Worm (Caenorhabditis elegans) whole organism, L4 larva: ENCODE data around the gene F31B9.2.
A peak's percentile ranks its signal among the peaks of the same experiment; 100 is the strongest.

Experiments
- F26F4.8 ChIP-seq: fragments of 200-800 bp; sonication (Bioruptor generic); conservative IDR thresholded peaks from 2 replicates; pipeline ENCODE4 v1.3.6; 2022; ENCODE audit warnings: missing genetic modification characterization, missing compliant biosample characterization
- F44E2.7 ChIP-seq: fragments of 200-800 bp; sonication (Bioruptor generic); IDR thresholded peaks from 2 replicates; pipeline ENCODE4 v2.1.2; 2022; ENCODE audit warnings: missing genetic modification characterization, missing compliant biosample characterization
- F49E8.2 ChIP-seq: sonication (generic microtip); optimal IDR thresholded peaks from 2 replicates; lab custom pipeline; 2016; ENCODE audit warnings: missing compliant biosample characterization, mild to moderate bottlenecking, missing genetic modification characterization, borderline replicate concordance
- R02D3.7 ChIP-seq: fragments of 150-350 bp; sonication (generic microtip); optimal IDR thresholded peaks from 3 replicates; lab custom pipeline; 2014; ENCODE audit warnings: missing biosample characterization, missing genetic modification characterization
- T26A8.4 ChIP-seq: fragments of 200-800 bp; sonication (Bioruptor generic); IDR thresholded peaks from 2 replicates; pipeline ENCODE4 v1.3.6; 2022; ENCODE audit warnings: missing genetic modification characterization, missing compliant biosample characterization
- Y48G9A.11 ChIP-seq: fragments of 200-800 bp; sonication (Bioruptor generic); IDR thresholded peaks from 2 replicates; pipeline ENCODE4 v1.3.6; 2022; ENCODE audit warnings: missing genetic modification reagents, missing genetic modification characterization, missing compliant biosample characterization
- Y5F2A.4 ChIP-seq: fragments of 200-800 bp; sonication (Bioruptor generic); optimal IDR thresholded peaks from 2 replicates; lab custom pipeline; 2018; ENCODE audit warnings: mild to moderate bottlenecking, missing genetic modification characterization, missing compliant biosample characterization
- aha-1 ChIP-seq: fragments of 150-350 bp; peaks from one replicate; lab custom pipeline; 2014; ENCODE audit warnings: missing biosample characterization, missing genetic modification characterization
- arid-1 ChIP-seq: fragments of 200-800 bp; sonication (Bioruptor generic); conservative IDR thresholded peaks from 2 replicates; pipeline ENCODE4 v1.3.6; 2022; ENCODE audit warnings: missing genetic modification reagents, missing genetic modification characterization, missing compliant biosample characterization
- ceh-20 ChIP-seq: fragments of 200-800 bp; sonication (Bioruptor generic); IDR thresholded peaks from 2 replicates; pipeline ENCODE4 v1.3.6; 2022; ENCODE audit warnings: missing genetic modification reagents, missing genetic modification characterization, missing compliant biosample characterization
- ceh-28 ChIP-seq: fragments of 150-350 bp; optimal IDR thresholded peaks from 2 replicates; lab custom pipeline; 2014; ENCODE audit warnings: missing biosample characterization, missing genetic modification reagents, missing genetic modification characterization
- ceh-32 ChIP-seq: sonication (generic microtip); optimal IDR thresholded peaks from 2 replicates; lab custom pipeline; 2016; ENCODE audit warnings: mild to moderate bottlenecking, missing genetic modification characterization, missing compliant biosample characterization; ENCODE audit not compliant: poor library complexity
- ceh-44 ChIP-seq: fragments of 200-800 bp; sonication (Bioruptor generic); IDR thresholded peaks from 2 replicates; pipeline ENCODE4 v1.3.6; 2022; ENCODE audit warnings: missing genetic modification reagents, missing genetic modification characterization, missing compliant biosample characterization
- cey-2 ChIP-seq: sonication (generic microtip); optimal IDR thresholded peaks from 3 replicates; lab custom pipeline; 2017; ENCODE audit warnings: missing genetic modification characterization, mild to moderate bottlenecking, missing compliant biosample characterization, antibody characterized with exemption, borderline replicate concordance; ENCODE audit not compliant: insufficient read depth
- daf-12 ChIP-seq: fragments of 150-350 bp; optimal IDR thresholded peaks from 2 replicates; lab custom pipeline; 2014; ENCODE audit warnings: missing biosample characterization, missing genetic modification reagents, missing genetic modification characterization
- daf-16 ChIP-seq, 3 experiments: sonication (generic microtip); optimal IDR thresholded peaks; 2 replicates each; lab custom pipeline; 2016 to 2017; ENCODE audit warnings: missing genetic modification characterization in 3 of 3, missing genetic modification reagents in 3 of 3, mild to moderate bottlenecking in 2 of 3, missing compliant biosample characterization in 2 of 3, missing biosample characterization in 1 of 3, moderate library complexity in 1 of 3
- daf-19 ChIP-seq: fragments of 200-800 bp; sonication (Bioruptor generic); conservative IDR thresholded peaks from 2 replicates; pipeline ENCODE4 v1.3.6; 2022; ENCODE audit warnings: missing genetic modification characterization, missing compliant biosample characterization
- dmd-9 ChIP-seq: fragments of 200-800 bp; sonication (Bioruptor generic); IDR thresholded peaks from 2 replicates; pipeline ENCODE4 v1.3.6; 2022; ENCODE audit warnings: missing genetic modification reagents, missing genetic modification characterization, missing compliant biosample characterization
- dpl-1 ChIP-seq: fragments of 150-350 bp; optimal IDR thresholded peaks from 2 replicates; lab custom pipeline; 2014; ENCODE audit warnings: missing biosample characterization, missing genetic modification reagents, missing genetic modification characterization
- duxl-1 ChIP-seq: sonication (generic microtip); optimal IDR thresholded peaks from 2 replicates; lab custom pipeline; 2016; ENCODE audit warnings: mild to moderate bottlenecking, missing genetic modification characterization, moderate library complexity, missing compliant biosample characterization; ENCODE audit not compliant: poor library complexity
- dve-1 ChIP-seq: sonication (generic microtip); optimal IDR thresholded peaks from 2 replicates; lab custom pipeline; 2017; ENCODE audit warnings: antibody characterized with exemption, mild to moderate bottlenecking, missing genetic modification characterization, missing compliant biosample characterization; ENCODE audit not compliant: insufficient read depth
- egl-27 ChIP-seq: sonication (generic microtip); optimal IDR thresholded peaks from 3 replicates; lab custom pipeline; 2017; ENCODE audit warnings: missing biosample characterization, missing genetic modification reagents, missing genetic modification characterization
- hlh-11 ChIP-seq: fragments of 200-800 bp; sonication (Bioruptor generic); optimal IDR thresholded peaks from 2 replicates; lab custom pipeline; 2018; ENCODE audit warnings: mild to moderate bottlenecking, missing genetic modification characterization, missing compliant biosample characterization
- hmg-1.1 ChIP-seq: fragments of 200-800 bp; sonication (Bioruptor generic); IDR thresholded peaks from 2 replicates; pipeline ENCODE4 v1.3.6; 2022; ENCODE audit warnings: missing genetic modification reagents, missing genetic modification characterization, missing compliant biosample characterization
- lim-7 ChIP-seq: fragments of 200-800 bp; sonication (Bioruptor generic); IDR thresholded peaks from 2 replicates; pipeline ENCODE4 v1.3.6; 2022; ENCODE audit warnings: missing genetic modification characterization, missing compliant biosample characterization
- lin-13 ChIP-seq: fragments of 150-350 bp; optimal IDR thresholded peaks from 2 replicates; lab custom pipeline; 2014; ENCODE audit warnings: missing biosample characterization, missing genetic modification reagents, missing genetic modification characterization
- lin-39 ChIP-seq: fragments of 150-350 bp; optimal IDR thresholded peaks from 2 replicates; lab custom pipeline; 2014; ENCODE audit warnings: missing biosample characterization, missing genetic modification reagents, missing genetic modification characterization
- lsy-2 ChIP-seq, 2 experiments: fragments of 150-350 bp in 1 of 2; sonication (generic microtip) in 1 of 2; optimal IDR thresholded peaks; 2 replicates each; lab custom pipeline; 2014 to 2017; ENCODE audit warnings: missing biosample characterization in 2 of 2, missing genetic modification characterization in 2 of 2
- madf-5 ChIP-seq, 2 experiments: fragments of 200-800 bp; sonication (Bioruptor generic); IDR thresholded peaks; 2 replicates each; pipeline ENCODE4 v1.3.6; 2022; ENCODE audit warnings: missing compliant biosample characterization in 2 of 2, missing genetic modification characterization in 2 of 2
- mdt-29 ChIP-seq: fragments of 200-800 bp; sonication (Bioruptor generic); IDR thresholded peaks from 2 replicates; pipeline ENCODE4 v1.3.6; 2022; ENCODE audit warnings: missing genetic modification reagents, missing genetic modification characterization, missing compliant biosample characterization
- mxl-3 ChIP-seq: fragments of 200-800 bp; sonication (Bioruptor generic); optimal IDR thresholded peaks from 2 replicates; lab custom pipeline; 2018; ENCODE audit warnings: mild to moderate bottlenecking, missing genetic modification characterization, missing compliant biosample characterization
- nhr-25 ChIP-seq: sonication (generic microtip); optimal IDR thresholded peaks from 2 replicates; lab custom pipeline; 2017; ENCODE audit warnings: missing genetic modification characterization, mild to moderate bottlenecking, missing compliant biosample characterization, antibody characterized with exemption, moderate library complexity, borderline replicate concordance; ENCODE audit not compliant: insufficient read depth
- nhr-28 ChIP-seq: fragments of 150-350 bp; optimal IDR thresholded peaks from 2 replicates; lab custom pipeline; 2014; ENCODE audit warnings: missing biosample characterization, missing genetic modification characterization
- nhr-48 ChIP-seq: sonication (generic microtip); optimal IDR thresholded peaks from 2 replicates; lab custom pipeline; 2016; ENCODE audit warnings: mild to moderate bottlenecking, missing genetic modification characterization, missing compliant biosample characterization
- nhr-6 ChIP-seq: fragments of 150-350 bp; optimal IDR thresholded peaks from 2 replicates; lab custom pipeline; 2014; ENCODE audit warnings: missing biosample characterization, missing genetic modification characterization
- nhr-77 ChIP-seq: fragments of 150-350 bp; optimal IDR thresholded peaks from 2 replicates; lab custom pipeline; 2014; ENCODE audit warnings: missing biosample characterization, missing genetic modification characterization
- pha-4 ChIP-seq, 2 experiments: fragments of 150-350 bp in 1 of 2; fragments of 200-800 bp in 1 of 2; sonication (Bioruptor generic) in 1 of 2; IDR thresholded peaks in 1 of 2; optimal IDR thresholded peaks in 1 of 2; 2 replicates each; pipeline versions ENCODE4 v1.3.6 to Lab custom; 2014 to 2022; ENCODE audit warnings: missing genetic modification characterization in 2 of 2, missing genetic modification reagents in 2 of 2, missing biosample characterization in 1 of 2, missing compliant biosample characterization in 1 of 2
- rbr-2 ChIP-seq: sonication (generic microtip); optimal IDR thresholded peaks from 2 replicates; lab custom pipeline; 2016; ENCODE audit warnings: missing genotype, missing genetic modification characterization, missing compliant biosample characterization
- skn-1 ChIP-seq: fragments of 150-350 bp; optimal IDR thresholded peaks from 2 replicates; lab custom pipeline; 2014; ENCODE audit warnings: missing biosample characterization, missing genetic modification characterization
- snpc-1.2 ChIP-seq: fragments of 200-800 bp; sonication (Bioruptor generic); IDR thresholded peaks from 2 replicates; pipeline ENCODE4 v1.3.6; 2022; ENCODE audit warnings: missing genetic modification reagents, missing genetic modification characterization, missing compliant biosample characterization
- spr-1 ChIP-seq: sonication (generic microtip); optimal IDR thresholded peaks from 2 replicates; lab custom pipeline; 2016; ENCODE audit warnings: mild to moderate bottlenecking, missing genetic modification characterization, missing compliant biosample characterization
- spr-3 ChIP-seq: fragments of 200-800 bp; sonication (Bioruptor generic); optimal IDR thresholded peaks from 2 replicates; lab custom pipeline; 2018; ENCODE audit warnings: mild to moderate bottlenecking, missing genetic modification characterization, missing compliant biosample characterization
- tra-1 ChIP-seq: fragments of 200-800 bp; sonication (Bioruptor generic); IDR thresholded peaks from 2 replicates; pipeline ENCODE4 v1.3.6; 2022; ENCODE audit warnings: missing genetic modification reagents, missing genetic modification characterization, missing compliant biosample characterization
- unc-62 ChIP-seq, 3 experiments: fragments of 150-350 bp in 1 of 3; sonication (generic microtip); optimal IDR thresholded peaks in 2 of 3; peaks in 1 of 3; 1 replicate in 1 of 3; 2 replicates in 2 of 3; lab custom pipeline; 2014 to 2017; ENCODE audit warnings: missing biosample characterization in 3 of 3, missing genetic modification characterization in 3 of 3, missing genetic modification reagents in 3 of 3, missing genotype in 1 of 3
- vab-7 ChIP-seq: fragments of 200-800 bp; sonication (Bioruptor generic); IDR thresholded peaks from 2 replicates; pipeline ENCODE4 v1.3.6; 2022; ENCODE audit warnings: missing genetic modification reagents, missing genetic modification characterization, missing compliant biosample characterization
- zfp-2 ChIP-seq: sonication (generic microtip); optimal IDR thresholded peaks from 2 replicates; lab custom pipeline; 2016; ENCODE audit warnings: mild to moderate bottlenecking, missing genetic modification characterization, missing compliant biosample characterization
- zip-2 ChIP-seq: fragments of 150-350 bp; optimal IDR thresholded peaks from 2 replicates; lab custom pipeline; 2014; ENCODE audit warnings: missing biosample characterization, missing genetic modification characterization
- ztf-11 ChIP-seq: fragments of 150-350 bp; optimal IDR thresholded peaks from 2 replicates; lab custom pipeline; 2014; ENCODE audit warnings: missing biosample characterization, missing genetic modification characterization
- ztf-7 ChIP-seq: fragments of 150-350 bp; optimal IDR thresholded peaks from 2 replicates; lab custom pipeline; 2014; ENCODE audit warnings: missing biosample characterization, missing genetic modification characterization

The F31B9.2 gene

ce11 chrX:15939759-15940334, 22.7 kb downstream of the F31B9.2 start (continued):
- TF ChIP-seq duxl-1 (tag; lab: Kevin White, UChicago): no peak
- no peak for TF ChIP-seq snpc-1.2 (GFP tag; lab: Robert Waterston, UW)
- TF ChIP-seq ceh-32 (tag; lab: Kevin White, UChicago): no peak
- no peak for TF ChIP-seq hmg-1.1 (GFP tag; lab: Robert Waterston, UW)
- TF ChIP-seq nhr-25 (tag; lab: Kevin White, UChicago): no peak
- no peak for TF ChIP-seq madf-5 (GFP tag; IDR thresholded peaks at IDR 0.05; lab: Robert Waterston, UW)
- no peak for TF ChIP-seq arid-1 (GFP tag; lab: Robert Waterston, UW)
- no peak for TF ChIP-seq ztf-11
- TF ChIP-seq nhr-28 (tag; lab: Kevin White, UChicago): peak; percentile 76
- no peak for TF ChIP-seq skn-1
- no peak for TF ChIP-seq daf-19 (GFP tag; lab: Robert Waterston, UW)
- TF ChIP-seq dve-1 (tag; lab: Kevin White, UChicago): peak; percentile 69
- peak; percentile 82 for TF ChIP-seq hlh-11
- TF ChIP-seq F26F4.8: no peak
- TF ChIP-seq lsy-2 (tag; optimal IDR thresholded peaks at IDR 0.05; lab: Kevin White, UChicago): no peak
- no peak for TF ChIP-seq mxl-3
- TF ChIP-seq T26A8.4 (GFP tag; lab: Robert Waterston, UW): no peak
- no peak for TF ChIP-seq ceh-44 (GFP tag; lab: Robert Waterston, UW)
- TF ChIP-seq ceh-20 (GFP tag; lab: Robert Waterston, UW): 0 out of 2 replicates have a peak, but pooled peaks have one; percentile 46
- TF ChIP-seq nhr-77: peak; percentile 12
- no peak for TF ChIP-seq nhr-6 (tag; lab: Kevin White, UChicago)
- no peak for TF ChIP-seq aha-1
- no peak for TF ChIP-seq F44E2.7 (GFP tag; lab: Robert Waterston, UW)
- TF ChIP-seq dmd-9 (GFP tag; lab: Robert Waterston, UW): no peak
- TF ChIP-seq tra-1: peak; percentile 42; the same call in 1 of the 2 replicates
- TF ChIP-seq daf-16 (GFP tag; optimal IDR thresholded peaks at IDR 0.05; lab: Kevin White, UChicago): no peak
- peak; percentile 94 for TF ChIP-seq daf-16 (tag; optimal IDR thresholded peaks at IDR 0.05; lab: Kevin White, UChicago)
- TF ChIP-seq nhr-48: peak; percentile 45
- no peak for TF ChIP-seq lin-39 (tag; lab: Kevin White, UChicago)
- no peak for TF ChIP-seq egl-27
- no peak for TF ChIP-seq ztf-7 (tag; lab: Kevin White, UChicago)
- no peak for TF ChIP-seq rbr-2 (tag; lab: Kevin White, UChicago)
- TF ChIP-seq F49E8.2 (tag; lab: Kevin White, UChicago): no peak
- no peak for TF ChIP-seq lim-7 (GFP tag; lab: Robert Waterston, UW)
- TF ChIP-seq zip-2: no peak
- TF ChIP-seq Y48G9A.11 (GFP tag; lab: Robert Waterston, UW): no peak
- no peak for TF ChIP-seq vab-7 (GFP tag; lab: Robert Waterston, UW)
- no peak for TF ChIP-seq pha-4 (GFP tag; IDR thresholded peaks at IDR 0.05; lab: Robert Waterston, UW)
- no peak for TF ChIP-seq pha-4 (tag; optimal IDR thresholded peaks at IDR 0.05; lab: Kevin White, UChicago)
- TF ChIP-seq spr-3 (GFP tag; lab: Kevin White, UChicago): no peak
- no peak for TF ChIP-seq spr-1 (tag; lab: Kevin White, UChicago)
- no peak for TF ChIP-seq mdt-29
- peak in 1 of 2 experiments; percentile 99 for TF ChIP-seq unc-62 (GFP tag; optimal IDR thresholded peaks at IDR 0.05 in 1 of 2; lab: Kevin White, UChicago)
- TF ChIP-seq unc-62 (tag; optimal IDR thresholded peaks at IDR 0.05; lab: Kevin White, UChicago): no peak
- no peak for TF ChIP-seq ceh-28 (tag; lab: Kevin White, UChicago)
- TF ChIP-seq R02D3.7 (tag; lab: Kevin White, UChicago): no peak
- TF ChIP-seq zfp-2 (tag; lab: Kevin White, UChicago): no peak
- TF ChIP-seq Y5F2A.4 (GFP tag; lab: Kevin White, UChicago): no peak
- TF ChIP-seq dpl-1 (GFP tag; lab: Kevin White, UChicago): no peak
- TF ChIP-seq cey-2 (tag; lab: Kevin White, UChicago): no peak
- TF ChIP-seq daf-12 (tag; lab: Kevin White, UChicago): no peak
- TF ChIP-seq lin-13 (GFP tag; lab: Kevin White, UChicago): no peak
